Fruit fly (Drosophila melanogaster): ENCODE data around the gene Dph2.

The Dph2 gene

dm6 chr3R:14903837-14904431, 10.2 kb upstream of the Dph2 start, which contains the start of gene VhaPPA1-1 (continued):
- TF ChIP-seq CG12659 (GFP tag; optimal IDR thresholded peaks at IDR 0.05) (peak; percentile 57), Myb (GFP tag; optimal IDR thresholded peaks at IDR 0.05) (peak; percentile 95), gro (GFP tag; optimal IDR thresholded peaks at IDR 0.05) (no peak), Blimp-1 (GFP tag; optimal IDR thresholded peaks at IDR 0.05) (no peak), esg (GFP tag; conservative IDR thresholded peaks at IDR 0.05) (no peak), toy (GFP tag; IDR thresholded peaks at IDR 0.05) (no peak), CG15514 (GFP tag; optimal IDR thresholded peaks at IDR 0.05) (peak; percentile 55), tap (tag; optimal IDR thresholded peaks at IDR 0.05) (no peak), CG3847 (GFP tag; IDR thresholded peaks at IDR 0.05) (no peak), CG5245 (GFP tag; optimal IDR thresholded peaks at IDR 0.05) (no peak), CrebB (tag; optimal IDR thresholded peaks at IDR 0.05) (no peak), HmgD (GFP tag; optimal IDR thresholded peaks at IDR 0.05) (peak; percentile 83), BEAF-32 (GFP tag; optimal IDR thresholded peaks at IDR 0.05) (peak; percentile 72), ro (GFP tag; IDR thresholded peaks at IDR 0.05) (no peak), CG10366 (GFP tag; IDR thresholded peaks at IDR 0.05) (no peak), CG10147 (GFP tag; optimal IDR thresholded peaks at IDR 0.05) (peak; percentile 58), fd64A (GFP tag; optimal IDR thresholded peaks at IDR 0.05) (no peak), Hmr (GFP tag; optimal IDR thresholded peaks at IDR 0.05) (peak; percentile 43), nau (GFP tag; optimal IDR thresholded peaks at IDR 0.05) (no peak), caup (GFP tag; optimal IDR thresholded peaks at IDR 0.05; ENCODE audit: severe bottlenecking) (no peak), CG8924 (tag; optimal IDR thresholded peaks at IDR 0.05) (peak; percentile 17), CG7745 (tag; optimal IDR thresholded peaks at IDR 0.05) (no peak), pnt (GFP tag; optimal IDR thresholded peaks at IDR 0.05) (no peak), CG10209 (GFP tag; optimal IDR thresholded peaks at IDR 0.05) (no peak), CG15601 (tag; optimal IDR thresholded peaks at IDR 0.05) (peak; percentile 36), fd102C (GFP tag; optimal IDR thresholded peaks at IDR 0.05) (no peak), CG9817 (tag; optimal IDR thresholded peaks at IDR 0.05) (peak; percentile 16), CG4360 (GFP tag; IDR thresholded peaks at IDR 0.05) (no peak), CG15011 (GFP tag; optimal IDR thresholded peaks at IDR 0.05) (no peak), trem (tag; optimal IDR thresholded peaks at IDR 0.05) (peak; percentile 71), az2 (GFP tag; optimal IDR thresholded peaks at IDR 0.05) (no peak), usp (GFP tag; optimal IDR thresholded peaks at IDR 0.05) (no peak), Atf3 (GFP tag; optimal IDR thresholded peaks at IDR 0.05) (no peak), CG34224 (GFP tag; IDR thresholded peaks at IDR 0.05; ENCODE audit: partially characterized antibody) (no peak; the same call in 2 of the 3 replicates), CG10979 (tag; optimal IDR thresholded peaks at IDR 0.05) (no peak), chm (GFP tag; IDR thresholded peaks at IDR 0.05) (peak; percentile 57; the same call in 1 of the 2 replicates), Six4 (GFP tag; optimal IDR thresholded peaks at IDR 0.05) (no peak), CG7556 (GFP tag; optimal IDR thresholded peaks at IDR 0.05) (no peak), h (optimal IDR thresholded peaks at IDR 0.05) (no peak), lov (optimal IDR thresholded peaks at IDR 0.05) (no peak), lov (GFP tag; IDR thresholded peaks at IDR 0.05) (no peak), TFAM (GFP tag; optimal IDR thresholded peaks at IDR 0.05) (no peak), CG17186 (GFP tag; optimal IDR thresholded peaks at IDR 0.05) (peak; percentile 64), z (GFP tag; IDR thresholded peaks at IDR 0.05) (no peak), CG13894 (tag; optimal IDR thresholded peaks at IDR 0.05) (no peak), CG33213 (GFP tag; optimal IDR thresholded peaks at IDR 0.05) (peak; percentile 15), Gug (GFP tag; IDR thresholded peaks at IDR 0.05) (no peak), slou (GFP tag; optimal IDR thresholded peaks at IDR 0.05) (no peak), slp2 (GFP tag; optimal IDR thresholded peaks at IDR 0.05) (no peak), CG3838 (GFP tag; optimal IDR thresholded peaks at IDR 0.05) (no peak), stwl (tag; optimal IDR thresholded peaks at IDR 0.05) (peak; percentile 80)

Measured in whole organism, embryonic.